Fruit fly (Drosophila melanogaster) whole organism, pupa: Measurements from ENCODE around the gene nmd.

Source experiments
- CG10348 ChIP-seq: fragments of 200-800 bp; sonication (Bioruptor generic); IDR thresholded peaks from 2 replicates; pipeline ENCODE4 v1.3.6; 2022; ENCODE audit warnings: missing biosample characterization, missing genetic modification characterization
- CG13204 ChIP-seq: fragments of 200-800 bp; sonication (Bioruptor generic); optimal IDR thresholded peaks from 2 replicates; lab custom pipeline; 2018; ENCODE audit warnings: missing biosample characterization, mild to moderate bottlenecking, missing genetic modification characterization, moderate library complexity
- CG15710 ChIP-seq: fragments of 200-800 bp; sonication (Bioruptor generic); optimal IDR thresholded peaks from 2 replicates; lab custom pipeline; 2018; ENCODE audit warnings: missing biosample characterization, mild to moderate bottlenecking, missing genetic modification characterization, moderate library complexity
- CG8301 ChIP-seq: fragments of 200-800 bp; sonication (Bioruptor generic); optimal IDR thresholded peaks from 2 replicates; lab custom pipeline; 2018; ENCODE audit warnings: missing biosample characterization, mild to moderate bottlenecking, missing genetic modification characterization
- EcR ChIP-seq: fragments of 200-800 bp; sonication (Bioruptor generic); optimal IDR thresholded peaks from 3 replicates; lab custom pipeline; 2019; ENCODE audit warnings: missing biosample characterization, missing genetic modification characterization, mild to moderate bottlenecking, moderate library complexity, missing genetic modification reagents
- Pif1B ChIP-seq: fragments of 200-800 bp; sonication (Bioruptor generic); optimal IDR thresholded peaks from 3 replicates; lab custom pipeline; 2016; ENCODE audit warnings: missing biosample characterization, missing genetic modification characterization
- Snoo ChIP-seq: fragments of 200-800 bp; sonication (Bioruptor generic); optimal IDR thresholded peaks from 3 replicates; lab custom pipeline; 2017; ENCODE audit warnings: missing biosample characterization, mild to moderate bottlenecking, missing genetic modification characterization, inconsistent platforms
- fd96Ca ChIP-seq: fragments of 200-800 bp; sonication (Bioruptor generic); IDR thresholded peaks from 3 replicates; pipeline ENCODE4 v1.3.6; 2022; ENCODE audit warnings: missing biosample characterization, missing genetic modification characterization
- gl ChIP-seq: fragments of 200-800 bp; sonication (Bioruptor generic); optimal IDR thresholded peaks from 2 replicates; lab custom pipeline; 2018; ENCODE audit warnings: missing biosample characterization, mild to moderate bottlenecking, missing genetic modification characterization

DNA sequence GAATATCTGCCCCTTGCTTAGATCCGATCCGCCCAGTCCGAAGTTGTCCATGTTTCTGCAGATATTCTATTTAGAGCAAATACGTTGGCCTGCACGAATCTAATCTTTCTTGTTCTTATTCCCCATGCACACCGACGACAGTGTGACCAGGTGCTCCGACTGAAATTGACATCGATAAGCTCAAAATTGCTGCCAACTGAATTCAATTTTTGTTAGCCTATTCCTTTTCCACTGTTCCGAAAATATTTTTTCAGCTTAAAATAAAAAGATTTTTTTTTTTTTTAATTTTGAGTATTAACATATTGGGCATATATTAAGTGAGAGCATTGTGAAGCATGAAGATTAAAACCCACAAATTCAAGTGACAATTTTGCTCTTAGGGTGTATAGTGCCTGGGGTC lies at the start of gene nmd:
- TF ChIP-seq CG8301 (tag; lab: Kevin White, UChicago) (no peak), fd96Ca (no peak), EcR (GFP tag; lab: Kevin White, UChicago) (no peak), CG15710 (no peak), gl (tag; lab: Kevin White, UChicago) (no peak), Snoo (tag; lab: Kevin White, UChicago) (no peak), CG10348 (no peak), Pif1B (GFP tag; lab: Kevin White, UChicago) (no peak), CG13204 (no peak)
